Fruit fly (Drosophila melanogaster) whole organism, embryonic: Measurements from ENCODE around the gene Cp36.

Source experiments
- ATbp ChIP-seq: fragments of 200-800 bp; sonication (Bioruptor generic); optimal IDR thresholded peaks from 2 replicates; lab custom pipeline; 2017; ENCODE audit warnings: missing biosample characterization, mild to moderate bottlenecking, missing genetic modification characterization, missing genetic modification reagents
- CG10209 ChIP-seq: fragments of 200-800 bp; sonication (Bioruptor generic); optimal IDR thresholded peaks from 3 replicates; lab custom pipeline; 2017; ENCODE audit warnings: missing biosample characterization, mild to moderate bottlenecking, missing genetic modification characterization, missing genetic modification reagents
- CG1024 ChIP-seq: fragments of 200-800 bp; sonication (Bioruptor generic); IDR thresholded peaks from 2 replicates; pipeline ENCODE4 v1.3.6; 2022; ENCODE audit warnings: missing biosample characterization, missing genetic modification characterization
- CG11696 ChIP-seq: fragments of 200-800 bp; sonication (Bioruptor generic); IDR thresholded peaks from 2 replicates; pipeline ENCODE4 v1.3.6; 2022; ENCODE audit warnings: missing biosample characterization, missing genetic modification characterization
- CG12659 ChIP-seq: fragments of 200-800 bp; sonication (Bioruptor generic); optimal IDR thresholded peaks from 3 replicates; lab custom pipeline; 2017; ENCODE audit warnings: mild to moderate bottlenecking, missing biosample characterization, missing genetic modification reagents, missing genetic modification characterization
- CG12744 ChIP-seq: fragments of 200-800 bp; sonication (Bioruptor generic); optimal IDR thresholded peaks from 2 replicates; lab custom pipeline; 2016; ENCODE audit warnings: missing biosample characterization, missing genetic modification characterization
- CG14441 ChIP-seq: fragments of 200-800 bp; sonication (Bioruptor generic); IDR thresholded peaks from 2 replicates; pipeline ENCODE4 v1.3.6; 2022; ENCODE audit warnings: missing biosample characterization, missing genetic modification characterization
- CG14965 ChIP-seq: fragments of 200-800 bp; sonication (Bioruptor generic); optimal IDR thresholded peaks from 2 replicates; lab custom pipeline; 2016; ENCODE audit warnings: missing biosample characterization, missing genetic modification characterization, borderline replicate concordance
- CG15514 ChIP-seq: fragments of 200-800 bp; sonication (Bioruptor generic); optimal IDR thresholded peaks from 3 replicates; lab custom pipeline; 2017; ENCODE audit warnings: missing biosample characterization, missing genetic modification characterization, mild to moderate bottlenecking, moderate library complexity, missing genetic modification reagents
- CG15601 ChIP-seq: fragments of 200-800 bp; sonication (Bioruptor generic); optimal IDR thresholded peaks from 3 replicates; lab custom pipeline; 2019; ENCODE audit warnings: missing biosample characterization, mild to moderate bottlenecking, missing genetic modification characterization, moderate library complexity
- CG17328 ChIP-seq: fragments of 200-800 bp; sonication (Bioruptor generic); IDR thresholded peaks from 2 replicates; pipeline ENCODE4 v1.3.6; 2022; ENCODE audit warnings: missing biosample characterization, missing genetic modification characterization
- CG17802 ChIP-seq: fragments of 200-800 bp; sonication (Bioruptor generic); optimal IDR thresholded peaks from 2 replicates; lab custom pipeline; 2018; ENCODE audit warnings: missing biosample characterization, mild to moderate bottlenecking, missing genetic modification characterization, moderate library complexity
- CG31365 ChIP-seq: fragments of 200-800 bp; sonication (Bioruptor generic); optimal IDR thresholded peaks from 2 replicates; lab custom pipeline; 2018; ENCODE audit warnings: missing biosample characterization, mild to moderate bottlenecking, missing genetic modification characterization
- CG34376 ChIP-seq: fragments of 200-800 bp; sonication (Bioruptor generic); optimal IDR thresholded peaks from 2 replicates; lab custom pipeline; 2018; ENCODE audit warnings: missing biosample characterization, mild to moderate bottlenecking, missing genetic modification characterization
- CG4820 ChIP-seq: fragments of 200-800 bp; sonication (Bioruptor generic); optimal IDR thresholded peaks from 3 replicates; lab custom pipeline; 2016; ENCODE audit warnings: missing biosample characterization, missing genetic modification characterization
- CG6765 ChIP-seq: fragments of 200-800 bp; sonication (Bioruptor generic); optimal IDR thresholded peaks from 3 replicates; lab custom pipeline; 2017; ENCODE audit warnings: missing biosample characterization, mild to moderate bottlenecking, missing genetic modification characterization
- CG6791 ChIP-seq: fragments of 200-800 bp; sonication (Bioruptor generic); IDR thresholded peaks from 3 replicates; pipeline ENCODE4 v1.3.6; 2022; ENCODE audit warnings: missing biosample characterization, missing genetic modification characterization; ENCODE audit not compliant: partially characterized antibody
- Dip3 ChIP-seq: fragments of 200-800 bp; sonication (Bioruptor generic); optimal IDR thresholded peaks from 3 replicates; lab custom pipeline; 2016; ENCODE audit warnings: missing biosample characterization, missing genetic modification characterization
- Fer2 ChIP-seq: fragments of 200-800 bp; sonication (Bioruptor generic); optimal IDR thresholded peaks from 2 replicates; lab custom pipeline; 2018; ENCODE audit warnings: missing biosample characterization, mild to moderate bottlenecking, missing genetic modification characterization, moderate library complexity
- Gug ChIP-seq: fragments of 200-800 bp; sonication (Bioruptor generic); IDR thresholded peaks from 4 replicates; pipeline ENCODE4 v1.3.6; 2022; ENCODE audit warnings: missing biosample characterization, missing genetic modification characterization
- Jarid2 ChIP-seq: fragments of 200-800 bp; sonication (Bioruptor generic); optimal IDR thresholded peaks from 3 replicates; lab custom pipeline; 2017; ENCODE audit warnings: mild to moderate bottlenecking, missing biosample characterization, missing genetic modification reagents, missing genetic modification characterization
- Max ChIP-seq: fragments of 200-800 bp; sonication (Bioruptor generic); optimal IDR thresholded peaks from 2 replicates; lab custom pipeline; 2016; ENCODE audit warnings: missing biosample characterization, mild to moderate bottlenecking, missing genetic modification characterization
- Mrtf ChIP-seq: fragments of 200-800 bp; sonication (Bioruptor generic); IDR thresholded peaks from 3 replicates; pipeline ENCODE4 v1.3.6; 2022; ENCODE audit warnings: missing biosample characterization, missing genetic modification characterization
- NK7.1 ChIP-seq: fragments of 200-800 bp; sonication (Bioruptor generic); optimal IDR thresholded peaks from 3 replicates; lab custom pipeline; 2016; ENCODE audit warnings: missing biosample characterization, missing genetic modification characterization
- Pdp1 ChIP-seq, 2 experiments: fragments of 200-800 bp; sonication (Bioruptor generic); optimal IDR thresholded peaks; 3 replicates each; lab custom pipeline; 2016; ENCODE audit warnings: missing biosample characterization in 2 of 2, missing genetic modification characterization in 2 of 2, mild to moderate bottlenecking in 1 of 2, moderate library complexity in 1 of 2
- Ptx1 ChIP-seq: fragments of 200-800 bp; sonication (Bioruptor generic); IDR thresholded peaks from 2 replicates; pipeline ENCODE4 v1.3.6; 2022; ENCODE audit warnings: missing biosample characterization, missing genetic modification characterization
- Xrp1 ChIP-seq: fragments of 200-800 bp; sonication (Bioruptor generic); IDR thresholded peaks from 2 replicates; pipeline ENCODE4 v1.3.6; 2022; ENCODE audit warnings: missing biosample characterization, missing genetic modification characterization
- abd-A ChIP-seq: fragments of 200-800 bp; sonication (Bioruptor generic); optimal IDR thresholded peaks from 3 replicates; lab custom pipeline; 2019; ENCODE audit warnings: missing biosample characterization, mild to moderate bottlenecking, missing genetic modification characterization, moderate library complexity
- bigmax ChIP-seq: fragments of 200-800 bp; sonication (Bioruptor generic); optimal IDR thresholded peaks from 2 replicates; lab custom pipeline; 2018; ENCODE audit warnings: missing biosample characterization, mild to moderate bottlenecking, missing genetic modification characterization
- chm ChIP-seq: fragments of 200-800 bp; sonication (Bioruptor generic); IDR thresholded peaks from 2 replicates; pipeline ENCODE4 v1.3.6; 2022; ENCODE audit warnings: missing biosample characterization, missing genetic modification characterization
- corto ChIP-seq: fragments of 200-800 bp; sonication (Bioruptor generic); optimal IDR thresholded peaks from 2 replicates; lab custom pipeline; 2016; ENCODE audit warnings: missing biosample characterization, mild to moderate bottlenecking, missing genetic modification characterization, moderate library complexity
- ems ChIP-seq: fragments of 200-800 bp; sonication (Bioruptor generic); optimal IDR thresholded peaks from 3 replicates; lab custom pipeline; 2016; ENCODE audit warnings: missing biosample characterization, missing genetic modification characterization
- exex ChIP-seq: fragments of 200-800 bp; sonication (Bioruptor generic); optimal IDR thresholded peaks from 4 replicates; lab custom pipeline; 2018; ENCODE audit warnings: missing biosample characterization, mild to moderate bottlenecking, missing genetic modification characterization, moderate library complexity
- grn ChIP-seq: fragments of 200-800 bp; sonication (Bioruptor generic); optimal IDR thresholded peaks from 3 replicates; lab custom pipeline; 2017; ENCODE audit warnings: missing biosample characterization, missing genetic modification characterization
- lab ChIP-seq: fragments of 200-800 bp; sonication (Bioruptor generic); optimal IDR thresholded peaks from 3 replicates; lab custom pipeline; 2017; ENCODE audit warnings: missing biosample characterization, missing genetic modification characterization, mild to moderate bottlenecking, moderate library complexity, missing genetic modification reagents
- mld ChIP-seq: fragments of 200-800 bp; sonication (Bioruptor generic); IDR thresholded peaks from 3 replicates; pipeline ENCODE4 v1.3.6; 2022; ENCODE audit warnings: missing biosample characterization, missing genetic modification characterization; ENCODE audit not compliant: partially characterized antibody
- peb ChIP-seq: fragments of 200-800 bp; sonication (Bioruptor generic); IDR thresholded peaks from 2 replicates; pipeline ENCODE4 v1.3.6; 2022; ENCODE audit warnings: missing biosample characterization, missing genetic modification characterization
- pzg ChIP-seq: fragments of 200-800 bp; sonication (Bioruptor generic); optimal IDR thresholded peaks from 3 replicates; lab custom pipeline; 2018; ENCODE audit warnings: missing biosample characterization, mild to moderate bottlenecking, missing genetic modification characterization, moderate library complexity
- row ChIP-seq: fragments of 200-800 bp; sonication (Bioruptor generic); IDR thresholded peaks from 3 replicates; pipeline ENCODE4 v1.3.6; 2022; ENCODE audit warnings: missing biosample characterization, missing genetic modification characterization
- sens ChIP-seq: fragments of 200-800 bp; sonication (Bioruptor generic); peaks from one replicate; lab custom pipeline; 2016; ENCODE audit warnings: missing biosample characterization, missing genetic modification characterization
- slbo ChIP-seq: fragments of 200-800 bp; sonication (Bioruptor generic); IDR thresholded peaks from 2 replicates; pipeline ENCODE4 v1.3.6; 2022; ENCODE audit warnings: missing biosample characterization, missing genetic modification characterization
- tio ChIP-seq: fragments of 200-800 bp; sonication (Bioruptor generic); optimal IDR thresholded peaks from 2 replicates; lab custom pipeline; 2017; ENCODE audit warnings: missing biosample characterization, missing genetic modification characterization, inconsistent platforms
- z ChIP-seq: fragments of 200-800 bp; sonication (Bioruptor generic); IDR thresholded peaks from 3 replicates; pipeline ENCODE4 v1.3.6; 2022; ENCODE audit warnings: missing biosample characterization, missing genetic modification characterization
- zen ChIP-seq: fragments of 200-800 bp; sonication (Bioruptor generic); optimal IDR thresholded peaks from 3 replicates; lab custom pipeline; 2018; ENCODE audit warnings: missing biosample characterization, mild to moderate bottlenecking, missing genetic modification characterization, moderate library complexity
- zf30C ChIP-seq: fragments of 200-800 bp; sonication (Bioruptor generic); optimal IDR thresholded peaks from 3 replicates; lab custom pipeline; 2018; ENCODE audit warnings: missing biosample characterization, mild to moderate bottlenecking, missing genetic modification characterization
- zfh2 ChIP-seq: fragments of 200-800 bp; sonication (Bioruptor generic); optimal IDR thresholded peaks from 2 replicates; lab custom pipeline; 2016; ENCODE audit warnings: missing biosample characterization, missing genetic modification characterization

Cp36 gene

dm6 chrX:8460232-8460631, 18.9 kb upstream of the Cp36 start:
- TF ChIP-seq zf30C (GFP tag; lab: Kevin White, UChicago): peak; percentile 17
- peak; percentile 4 for TF ChIP-seq tio (GFP tag; lab: Kevin White, UChicago)
- TF ChIP-seq sens (GFP tag; lab: Kevin White, UChicago): peak; percentile 21
- TF ChIP-seq Xrp1 (GFP tag; lab: Robert Waterston, UW): 0 out of 2 replicates have a peak, but pooled peaks have one; percentile 22
- 0 out of 3 replicates have a peak, but pooled peaks have one; percentile 17 for TF ChIP-seq row (GFP tag; lab: Robert Waterston, UW)
- TF ChIP-seq CG11696 (GFP tag; lab: Robert Waterston, UW): peak; percentile 64
- no peak for TF ChIP-seq CG14441 (GFP tag; lab: Robert Waterston, UW)
- TF ChIP-seq CG17328 (GFP tag; lab: Robert Waterston, UW): no peak
- no peak for TF ChIP-seq abd-A (tag; lab: Kevin White, UChicago)
- 0 out of 3 replicates have a peak, but pooled peaks have one; percentile 34 for TF ChIP-seq Mrtf (GFP tag; lab: Robert Waterston, UW)
- TF ChIP-seq z (GFP tag; lab: Robert Waterston, UW): no peak

- TF ChIP-seq grn (GFP tag; lab: Kevin White, UChicago) (peak; percentile 9), lab (GFP tag; lab: Kevin White, UChicago) (peak; percentile 10), ATbp (GFP tag; lab: Kevin White, UChicago) (no peak), chm (GFP tag; lab: Robert Waterston, UW) (peak; percentile 36; the same call in 1 of the 2 replicates), CG15514 (GFP tag; lab: Kevin White, UChicago) (peak; percentile 90), CG31365 (tag; lab: Kevin White, UChicago) (no peak), CG34376 (GFP tag; lab: Kevin White, UChicago) (peak; percentile 34), z (GFP tag; lab: Robert Waterston, UW) (0 out of 3 replicates have a peak, but pooled peaks have one; percentile 36), Pdp1 (GFP tag; optimal IDR thresholded peaks at IDR 0.05; lab: Kevin White, UChicago) (peak in 1 of 2 experiments; percentile 23), exex (tag; lab: Kevin White, UChicago) (peak; percentile 40)
These were observed 18.4 kb upstream of the Cp36 start, which contains the start of gene CG15347 for dm6 chrX:8460686-8461085. TSS of gene CG15347 (minus strand) at chrX:8460898.

dm6 chrX:8461147-8461546, 18.0 kb upstream of the Cp36 start, which contains the start of gene Es2:
TSS of gene Es2 (plus strand) at chrX:8461479.
- TF ChIP-seq CG15601 (no peak), CG6791 (GFP tag; lab: Robert Waterston, UW) (no peak), slbo (GFP tag; lab: Robert Waterston, UW) (no peak), CG12744 (GFP tag; lab: Kevin White, UChicago) (no peak), mld (GFP tag; lab: Robert Waterston, UW) (no peak), pzg (GFP tag; lab: Kevin White, UChicago) (peak; percentile 31), CG17802 (tag; lab: Kevin White, UChicago) (no peak), Fer2 (tag; lab: Kevin White, UChicago) (no peak), peb (no peak), tio (GFP tag; lab: Kevin White, UChicago) (no peak), zen (no peak), CG6765 (GFP tag; lab: Kevin White, UChicago) (no peak), zfh2 (no peak), corto (no peak), CG4820 (GFP tag; lab: Kevin White, UChicago) (no peak), NK7.1 (no peak), CG14965 (GFP tag; lab: Kevin White, UChicago) (no peak), CG1024 (GFP tag; lab: Robert Waterston, UW) (no peak), CG12659 (peak; percentile 10), Dip3 (GFP tag; lab: Kevin White, UChicago) (no peak), Gug (GFP tag; lab: Robert Waterston, UW) (no peak), Ptx1 (GFP tag; lab: Robert Waterston, UW) (no peak), Max (no peak), Jarid2 (GFP tag; lab: Kevin White, UChicago) (no peak), ems (GFP tag; lab: Kevin White, UChicago) (no peak), CG10209 (no peak), bigmax (GFP tag; lab: Kevin White, UChicago) (no peak), abd-A (tag; lab: Kevin White, UChicago) (no peak)
